Fruit fly (Drosophila melanogaster): ENCODE results near the gene Spase22-23.

Gene Spase22-23

DNA sequence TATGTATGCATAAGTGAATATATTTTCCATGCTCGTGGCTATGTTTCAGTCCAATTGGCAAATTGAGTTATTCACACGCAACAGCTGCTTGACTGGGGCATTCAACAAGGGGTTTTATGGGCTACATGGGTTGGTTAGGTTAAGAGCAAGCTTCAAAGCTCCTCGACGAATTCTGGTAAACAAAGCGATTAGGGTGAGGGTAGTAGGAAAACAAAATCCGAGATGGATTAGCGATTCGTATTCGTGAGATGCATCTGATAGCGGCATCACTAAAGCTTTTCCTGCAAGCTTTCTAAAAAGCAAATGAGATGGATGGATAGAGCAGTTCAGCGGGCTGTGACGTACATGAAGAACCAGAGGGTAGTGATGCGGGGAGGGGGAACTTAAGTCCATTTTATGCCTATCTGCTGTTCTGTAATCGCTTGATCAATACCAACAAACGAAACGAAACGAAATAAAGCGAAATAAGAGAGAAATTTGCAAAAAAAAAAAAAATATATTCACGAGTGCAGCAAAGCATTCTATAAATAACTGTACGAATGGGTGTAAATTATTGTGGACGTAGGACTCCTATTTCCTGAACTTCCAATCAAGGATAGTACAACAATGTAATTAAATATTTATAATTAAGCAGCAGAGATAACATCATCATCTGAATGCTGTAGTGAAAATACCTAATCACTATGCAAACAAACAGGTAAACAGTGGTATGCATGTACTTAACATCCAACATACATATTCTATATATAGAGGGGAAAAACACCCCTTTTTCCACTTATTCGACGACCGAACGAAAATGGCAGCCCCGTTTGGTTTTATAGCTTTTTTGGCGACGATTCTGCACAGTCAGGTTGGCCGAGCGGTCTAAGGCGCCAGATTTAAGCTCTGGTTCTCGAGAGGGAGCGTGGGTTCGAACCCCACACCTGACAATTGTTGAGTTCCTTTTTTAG lies 34.9 kb upstream of the Spase22-23 start:
- no peak for TF ChIP-seq CG8478 (optimal IDR thresholded peaks at IDR 0.05)
- no peak for TF ChIP-seq CTCF (optimal IDR thresholded peaks at IDR 0.05)

DNA sequence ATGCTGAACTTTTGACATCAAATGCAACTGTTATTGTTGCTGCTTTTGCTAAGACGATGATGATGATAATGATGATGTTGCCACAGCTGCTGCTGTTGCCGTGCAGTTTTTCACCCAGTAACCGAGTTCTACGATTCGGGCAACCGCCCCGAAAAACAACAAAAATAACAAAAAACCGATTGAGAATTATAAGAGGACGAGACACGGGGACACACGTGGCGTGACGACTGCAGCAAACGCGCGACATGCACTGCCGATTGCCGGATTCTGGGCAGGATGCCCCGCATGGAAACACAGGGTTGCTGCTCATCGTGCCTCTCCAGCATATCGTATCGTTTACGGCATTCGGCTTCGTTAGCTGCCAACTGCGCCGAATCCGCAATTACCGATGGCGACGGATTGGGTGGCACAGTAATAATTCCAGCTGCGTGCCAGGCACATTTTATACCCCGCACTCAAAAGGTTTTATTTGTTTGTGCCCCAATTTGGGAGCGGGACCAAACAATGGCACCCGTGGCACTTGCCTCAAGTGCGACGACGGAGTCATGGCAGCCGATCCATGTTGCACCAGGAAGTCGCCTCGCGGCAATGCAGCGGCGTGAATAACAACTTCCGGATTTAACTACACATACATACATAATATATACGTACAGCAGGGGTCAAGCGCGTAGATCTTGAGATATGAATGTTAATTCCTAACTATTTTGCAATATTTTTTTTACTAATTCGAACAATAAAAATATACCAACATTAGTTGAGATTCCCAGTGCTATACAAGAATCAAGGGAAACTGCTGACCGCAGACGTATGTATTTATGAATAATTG lies 34.0 kb upstream of the Spase22-23 start:
- no peak for TF ChIP-seq CG8478 (optimal IDR thresholded peaks at IDR 0.05)
- no peak for TF ChIP-seq CTCF (optimal IDR thresholded peaks at IDR 0.05)

DNA sequence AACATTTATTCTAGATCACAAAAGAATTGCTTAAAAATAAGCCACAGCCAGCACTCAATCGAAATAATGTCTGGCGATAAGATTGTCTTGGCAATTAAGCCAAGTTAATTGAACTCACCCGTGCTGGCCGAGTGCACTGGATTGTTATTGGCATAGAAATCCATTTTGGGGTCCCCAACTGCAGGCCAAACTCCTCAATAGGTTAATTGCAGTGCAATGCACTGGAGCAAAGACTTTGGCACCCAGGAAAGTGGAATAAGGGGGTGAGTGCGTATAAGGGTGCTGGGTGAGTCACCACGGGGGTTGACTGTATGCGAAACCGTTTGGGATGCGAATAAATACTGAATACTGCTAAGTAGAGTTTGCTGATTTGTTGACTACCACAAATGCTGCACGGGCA lies 33.1 kb upstream of the Spase22-23 start:
- TF ChIP-seq CTCF (optimal IDR thresholded peaks at IDR 0.05): no peak
- no peak for TF ChIP-seq CG8478 (optimal IDR thresholded peaks at IDR 0.05)

DNA sequence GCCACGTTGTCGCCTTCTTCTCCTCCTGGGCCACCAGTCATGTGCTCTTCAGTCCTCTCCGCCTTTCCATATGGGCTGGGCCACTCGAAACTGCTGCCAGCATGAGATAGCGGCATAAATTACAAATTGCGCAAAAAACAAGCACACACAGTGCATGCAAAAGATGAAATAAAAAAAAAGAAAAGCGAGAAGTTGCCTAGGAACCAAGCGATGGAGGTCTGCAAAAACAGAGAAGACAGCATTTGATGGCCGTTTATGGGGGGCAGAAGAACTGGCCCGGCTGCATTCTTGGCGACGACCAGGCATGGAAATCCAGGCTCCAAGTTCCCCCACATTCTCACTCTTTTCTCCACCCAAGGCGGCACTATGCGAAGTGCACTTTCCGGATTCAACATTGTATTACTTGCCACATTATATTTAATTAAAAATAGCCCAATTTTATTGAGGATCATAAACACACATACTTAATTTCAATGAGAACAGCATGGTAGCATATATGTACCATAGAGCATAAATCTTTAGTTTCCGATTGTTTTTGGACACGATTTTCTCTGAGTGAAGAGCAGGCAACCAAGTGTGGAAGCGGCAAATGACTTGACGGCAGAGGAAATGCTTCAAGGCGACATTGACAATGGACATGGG lies 31.7 kb upstream of the Spase22-23 start:
- no peak for TF ChIP-seq CTCF (optimal IDR thresholded peaks at IDR 0.05)
- TF ChIP-seq CG8478 (optimal IDR thresholded peaks at IDR 0.05): no peak

DNA sequence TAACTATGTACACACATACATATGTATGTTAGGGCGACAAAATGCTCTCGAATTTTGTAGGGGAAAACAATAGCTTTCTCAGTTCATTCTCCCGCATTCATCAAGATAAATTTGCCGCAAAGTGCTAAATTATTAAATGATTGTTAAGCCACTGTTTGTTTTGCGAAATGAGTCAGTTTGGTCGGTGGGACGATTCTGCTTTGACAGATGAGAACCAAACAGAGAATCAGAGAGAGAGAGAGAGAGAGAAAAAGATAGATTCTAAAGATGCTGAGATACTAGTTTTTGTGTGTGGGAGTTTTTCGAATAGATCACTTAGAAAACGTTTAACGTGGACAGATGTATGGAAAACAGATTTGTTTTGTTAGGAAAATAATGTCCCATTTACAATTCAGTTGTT lies 30.6 kb upstream of the Spase22-23 start:
- TF ChIP-seq CTCF (optimal IDR thresholded peaks at IDR 0.05): no peak
- no peak for TF ChIP-seq CG8478 (optimal IDR thresholded peaks at IDR 0.05)

DNA sequence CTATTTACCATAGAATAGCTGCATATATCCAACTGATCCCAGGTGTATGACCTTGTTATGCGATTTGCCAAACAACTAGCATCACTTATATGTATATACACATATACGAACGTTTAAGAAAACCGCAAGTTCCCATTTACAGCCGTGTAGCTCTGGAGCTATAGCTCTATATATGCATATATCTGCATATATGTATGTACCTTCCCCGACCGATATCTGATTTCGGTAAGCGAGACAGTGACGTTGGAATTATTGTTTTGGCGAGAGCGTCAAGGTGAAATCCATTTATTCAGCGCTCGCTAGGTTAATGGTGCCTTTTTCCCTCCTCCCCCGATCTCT lies 30.2 kb upstream of the Spase22-23 start:
- TF ChIP-seq CG8478 (optimal IDR thresholded peaks at IDR 0.05) (no peak), CTCF (optimal IDR thresholded peaks at IDR 0.05) (no peak)

DNA sequence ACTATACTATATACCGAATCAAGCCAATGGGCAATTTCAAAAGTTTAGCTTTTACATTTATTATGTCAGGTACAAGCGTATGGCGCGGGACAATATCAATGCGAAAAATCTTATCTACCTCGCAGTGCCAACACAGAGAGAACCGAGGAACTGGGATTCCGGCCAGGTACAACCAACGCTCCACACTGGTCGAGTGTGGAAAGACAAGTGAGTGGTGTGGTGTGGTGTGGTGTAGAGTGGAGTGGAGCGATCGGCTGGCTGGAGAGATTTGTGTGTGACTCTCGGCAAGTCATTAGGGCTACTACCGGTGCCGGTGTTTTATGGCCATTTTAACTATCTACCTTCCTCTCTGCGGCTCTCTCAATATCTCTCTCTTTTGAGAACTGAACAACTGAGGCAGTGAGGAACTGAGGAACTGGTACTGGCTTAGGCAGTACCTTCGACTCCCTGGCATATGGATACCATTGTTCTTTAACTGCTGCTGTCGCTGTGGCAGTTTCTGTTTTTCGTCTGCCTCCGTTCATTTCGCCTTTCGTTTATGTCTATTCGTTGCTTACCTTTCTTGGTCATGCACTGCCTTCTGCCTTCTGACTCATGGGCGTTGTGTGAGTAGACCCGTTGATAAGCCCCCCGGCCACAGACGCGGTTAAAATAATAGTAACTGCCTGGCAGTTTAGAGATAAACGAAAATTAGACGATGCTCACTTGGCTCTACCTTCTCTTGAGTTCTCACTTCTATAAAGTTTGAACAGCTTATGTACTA lies 29.6 kb upstream of the Spase22-23 start:
- no peak for TF ChIP-seq CG8478 (optimal IDR thresholded peaks at IDR 0.05)
- no peak for TF ChIP-seq CTCF (optimal IDR thresholded peaks at IDR 0.05)

DNA sequence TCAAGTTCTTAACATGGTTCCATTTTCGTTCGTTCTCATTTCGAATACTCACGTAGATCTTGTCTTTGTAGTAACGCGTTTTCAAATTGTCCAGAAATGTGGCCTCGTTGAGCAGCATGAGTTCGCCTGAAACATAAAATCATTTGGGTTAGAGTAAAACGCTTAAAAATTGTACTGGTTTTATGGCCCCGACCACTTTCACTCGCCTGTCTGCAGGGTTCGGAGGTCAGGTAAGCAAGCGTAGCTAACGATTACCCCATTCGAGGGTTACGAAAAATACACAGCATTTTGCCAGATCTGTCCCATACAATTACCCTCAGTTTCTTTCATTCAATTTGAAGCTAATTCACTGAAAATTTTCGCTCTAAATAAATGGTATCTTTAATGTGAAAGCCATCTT lies 28.5 kb upstream of the Spase22-23 start:
- TF ChIP-seq CTCF (optimal IDR thresholded peaks at IDR 0.05) (no peak), CG8478 (optimal IDR thresholded peaks at IDR 0.05) (no peak)

DNA sequence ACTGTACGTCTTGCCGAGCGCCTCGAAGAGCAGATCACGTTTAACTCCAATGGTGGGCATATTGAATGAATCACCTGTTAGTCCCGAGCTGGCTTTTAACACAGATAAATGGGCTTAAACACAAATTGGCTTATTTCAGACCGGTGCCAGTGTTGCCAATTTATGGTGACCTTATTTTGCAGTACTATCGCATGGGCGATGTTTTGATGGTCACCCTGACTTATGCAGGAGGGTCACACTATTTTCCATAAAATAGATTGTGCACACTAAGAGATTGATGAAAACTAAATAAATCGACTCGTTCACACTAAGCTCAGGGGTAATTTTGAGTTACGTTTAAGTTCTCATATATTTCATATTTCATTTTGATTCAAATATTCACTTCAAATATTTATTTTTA lies 22.7 kb upstream of the Spase22-23 start, which contains the start of gene beta-PheRS:
beta-PheRS (minus strand) TSS at position 186 of the 400 bp plus-strand sequence.
- TF ChIP-seq CTCF (optimal IDR thresholded peaks at IDR 0.05) (peak; percentile 37 to 45), CG8478 (optimal IDR thresholded peaks at IDR 0.05) (no peak)

DNA sequence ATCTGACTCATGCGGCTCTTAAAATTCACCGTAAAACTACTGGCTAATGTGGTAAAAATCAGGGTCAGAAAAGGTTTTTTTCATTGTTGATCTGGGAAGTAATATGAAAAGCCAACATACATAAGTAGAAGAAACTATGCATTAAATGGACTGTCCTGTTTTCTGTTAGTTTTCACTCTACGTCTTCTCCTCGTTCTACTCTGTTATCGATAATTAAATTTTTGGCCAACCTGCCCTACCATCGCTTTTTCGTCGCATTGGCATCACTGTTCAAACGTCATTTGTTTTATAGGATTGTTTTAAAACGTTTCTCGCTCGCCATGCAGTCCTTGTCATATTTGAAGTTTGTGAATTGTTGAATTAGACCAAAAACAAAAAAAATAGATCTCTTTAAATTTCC lies 4.9 kb upstream of the Spase22-23 start:
- TF ChIP-seq CTCF (optimal IDR thresholded peaks at IDR 0.05) (no peak), CG8478 (optimal IDR thresholded peaks at IDR 0.05) (no peak)

DNA sequence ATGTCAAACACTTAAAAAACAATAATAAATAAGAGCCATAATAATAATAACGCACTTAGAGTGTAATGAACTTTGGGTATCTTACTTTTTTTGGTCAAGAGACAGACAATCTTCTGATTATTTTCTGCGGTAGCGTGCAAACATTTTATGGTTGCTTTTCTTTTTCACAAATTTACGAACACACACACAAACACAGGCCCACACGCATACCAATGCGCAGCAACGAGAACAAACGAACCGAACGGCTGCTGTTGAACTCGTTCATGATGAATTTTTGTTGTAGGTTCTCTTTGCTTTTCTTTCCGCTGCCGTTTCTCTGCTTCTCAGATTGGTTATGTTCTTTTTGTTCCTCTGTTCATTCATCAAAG lies 4.3 kb upstream of the Spase22-23 start:
- no peak for TF ChIP-seq CTCF (optimal IDR thresholded peaks at IDR 0.05)
- no peak for TF ChIP-seq CG8478 (optimal IDR thresholded peaks at IDR 0.05)

DNA sequence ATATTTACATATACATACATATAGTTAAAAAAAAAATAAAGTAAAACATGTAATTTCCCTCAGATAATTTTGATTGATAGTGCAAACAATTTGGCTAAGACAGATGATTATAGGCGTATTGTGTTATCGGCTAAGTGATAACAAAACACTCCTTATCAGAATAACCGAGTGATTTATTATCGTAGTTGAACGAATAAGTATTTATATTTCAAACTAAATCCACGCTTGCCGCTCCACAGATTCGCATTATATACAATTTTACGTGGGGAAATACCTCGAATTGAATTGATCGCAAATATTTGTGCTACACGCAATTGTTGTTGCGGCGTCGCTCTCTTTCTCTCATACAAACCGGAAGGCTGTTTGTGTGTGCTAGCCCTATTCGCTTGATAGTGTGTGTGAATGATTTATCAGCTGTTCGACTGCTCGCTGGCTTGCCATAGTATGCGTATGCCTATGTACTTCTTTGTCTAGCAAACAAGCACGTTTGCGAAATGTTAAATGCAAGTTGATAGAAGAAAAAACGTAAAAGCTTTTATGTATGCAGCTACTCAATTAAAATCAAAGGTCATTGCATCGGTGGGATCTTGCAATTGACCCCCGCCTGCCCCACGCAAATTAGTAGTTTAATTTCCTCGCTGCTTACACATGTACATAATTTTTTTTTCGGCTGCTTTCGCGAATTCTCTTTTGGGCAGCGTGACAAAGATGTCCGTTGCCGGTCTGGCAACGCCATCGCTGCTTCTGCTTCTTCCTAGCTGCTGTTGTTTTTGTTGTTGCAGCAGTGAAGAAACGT lies 3.7 kb upstream of the Spase22-23 start:
- TF ChIP-seq CG8478 (optimal IDR thresholded peaks at IDR 0.05): no peak
- no peak for TF ChIP-seq CTCF (optimal IDR thresholded peaks at IDR 0.05)

DNA sequence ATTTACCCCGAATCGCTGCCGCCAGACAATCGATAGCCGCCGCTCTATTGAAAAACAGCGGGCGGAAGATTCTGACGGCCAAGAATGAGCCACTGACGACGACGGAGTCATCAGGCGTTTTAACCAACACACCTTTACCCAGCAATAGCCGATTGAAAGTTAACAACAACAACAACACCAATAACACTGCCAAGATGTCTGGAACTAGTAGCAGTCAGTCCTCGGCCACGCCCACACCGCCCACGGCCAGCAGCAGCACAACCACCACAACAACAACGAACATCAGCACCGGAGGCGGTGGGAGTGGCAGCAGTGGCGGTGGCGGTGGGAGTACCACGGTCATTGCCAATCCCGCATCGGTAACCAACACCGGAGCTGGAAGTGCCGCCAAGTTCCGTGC lies 2.1 kb upstream of the Spase22-23 start:
- no peak for TF ChIP-seq CG8478 (optimal IDR thresholded peaks at IDR 0.05)
- no peak for TF ChIP-seq CTCF (optimal IDR thresholded peaks at IDR 0.05)

DNA sequence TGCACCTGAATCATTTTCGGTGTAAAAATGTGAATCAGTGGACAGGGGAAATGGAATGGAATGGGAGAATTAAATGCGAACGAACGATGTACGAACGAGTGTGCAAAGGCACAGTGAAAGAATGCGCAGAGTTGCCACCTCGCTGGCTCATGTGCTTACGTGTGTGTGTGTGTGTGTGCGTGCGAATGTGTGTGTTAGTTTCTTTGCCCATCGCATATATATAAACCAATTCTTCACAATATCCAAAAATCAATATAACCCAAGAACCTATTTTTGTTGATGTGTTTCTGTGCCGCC lies 1.3 kb upstream of the Spase22-23 start:
- TF ChIP-seq CTCF (optimal IDR thresholded peaks at IDR 0.05): no peak
- no peak for TF ChIP-seq CG8478 (optimal IDR thresholded peaks at IDR 0.05)
